Fruit fly (Drosophila melanogaster) Kc167 (cell line): ENCODE data around the gene Grik.

Experiments used
- Myc ChIP-seq: fragments of >200 bp; optimal IDR thresholded peaks from 2 replicates; lab custom pipeline; 2017; ENCODE audit warnings: missing external identifiers
- Sin3A ChIP-seq: fragments of >200 bp; optimal IDR thresholded peaks from 2 replicates; lab custom pipeline; 2018; ENCODE audit warnings: missing external identifiers
- h ChIP-seq: fragments of >200 bp; optimal IDR thresholded peaks from 3 replicates; lab custom pipeline; 2018; ENCODE audit warnings: missing external identifiers
- insv ChIP-seq: fragments of >200 bp; optimal IDR thresholded peaks from 3 replicates; lab custom pipeline; 2018; ENCODE audit warnings: missing external identifiers
- psq ChIP-seq: fragments of >200 bp; optimal IDR thresholded peaks from 2 replicates; lab custom pipeline; 2017; ENCODE audit warnings: missing external identifiers
- ttk ChIP-seq: sonication (Bioruptor generic); optimal IDR thresholded peaks from 2 replicates; lab custom pipeline; 2017; ENCODE audit warnings: missing external identifiers

- TF ChIP-seq h (lab: Kevin White, UChicago) = no peak
- TF ChIP-seq psq (lab: Kevin White, UChicago) = no peak
- TF ChIP-seq ttk (lab: Kevin White, UChicago) = no peak
- no peak for TF ChIP-seq Myc (lab: Kevin White, UChicago)
- no peak for TF ChIP-seq insv (lab: Kevin White, UChicago)
- TF ChIP-seq Sin3A (lab: Kevin White, UChicago) = no peak
Observed at dm6 chr3R:20915828-20916227, 14.1 kb downstream of the Grik start.
